Worm (Caenorhabditis elegans) whole organism, mixed stage, embryonic: ENCODE measurements around the gene clec-32.

Source experiments
- M03D4.4 ChIP-seq: sonication (generic microtip); optimal IDR thresholded peaks from 2 replicates; lab custom pipeline; 2017; ENCODE audit warnings: mild to moderate bottlenecking, missing genetic modification characterization, missing compliant biosample characterization
- ceh-39 ChIP-seq: fragments of 150-350 bp; optimal IDR thresholded peaks from 2 replicates; lab custom pipeline; 2014; ENCODE audit warnings: missing biosample characterization, missing genetic modification characterization
- ceh-43 ChIP-seq: fragments of 200-800 bp; sonication (Bioruptor generic); optimal IDR thresholded peaks from 2 replicates; lab custom pipeline; 2018; ENCODE audit warnings: mild to moderate bottlenecking, missing genetic modification characterization, moderate library complexity, missing compliant biosample characterization
- ceh-83 ChIP-seq: fragments of 200-800 bp; sonication (Bioruptor generic); optimal IDR thresholded peaks from 2 replicates; lab custom pipeline; 2018; ENCODE audit warnings: mild to moderate bottlenecking, missing genetic modification characterization, missing compliant biosample characterization
- ces-1 ChIP-seq: fragments of 150-350 bp; optimal IDR thresholded peaks from 2 replicates; lab custom pipeline; 2014; ENCODE audit warnings: missing biosample characterization, missing genetic modification reagents, missing genetic modification characterization
- cnd-1 ChIP-seq: fragments of 200-800 bp; sonication (Bioruptor generic); optimal IDR thresholded peaks from 2 replicates; lab custom pipeline; 2018; ENCODE audit warnings: mild to moderate bottlenecking, missing genetic modification characterization, missing compliant biosample characterization
- drap-1 ChIP-seq: fragments of 200-800 bp; sonication (Bioruptor generic); optimal IDR thresholded peaks from 3 replicates; lab custom pipeline; 2018; ENCODE audit warnings: mild to moderate bottlenecking, missing genetic modification characterization, missing compliant biosample characterization
- elt-1 ChIP-seq: sonication (generic microtip); optimal IDR thresholded peaks from 2 replicates; lab custom pipeline; 2017; ENCODE audit warnings: missing genetic modification characterization, mild to moderate bottlenecking, missing compliant biosample characterization, antibody characterized with exemption, moderate library complexity, borderline replicate concordance; ENCODE audit not compliant: insufficient read depth
- elt-3 ChIP-seq: fragments of 150-350 bp; optimal IDR thresholded peaks from 2 replicates; lab custom pipeline; 2014; ENCODE audit warnings: missing biosample characterization, missing genetic modification characterization
- flh-1 ChIP-seq: fragments of 200-800 bp; sonication (Bioruptor generic); optimal IDR thresholded peaks from 2 replicates; lab custom pipeline; 2018; ENCODE audit warnings: mild to moderate bottlenecking, missing genetic modification characterization, moderate library complexity, missing compliant biosample characterization
- ham-2 ChIP-seq: fragments of 200-800 bp; sonication (Bioruptor generic); optimal IDR thresholded peaks from 2 replicates; lab custom pipeline; 2018; ENCODE audit warnings: mild to moderate bottlenecking, missing genetic modification characterization, missing compliant biosample characterization
- hlh-1 ChIP-seq: fragments of 150-350 bp; optimal IDR thresholded peaks from 2 replicates; lab custom pipeline; 2014; ENCODE audit warnings: missing biosample characterization, missing genetic modification reagents, missing genetic modification characterization
- lin-13 ChIP-seq: fragments of 150-350 bp; optimal IDR thresholded peaks from 2 replicates; lab custom pipeline; 2014; ENCODE audit warnings: missing biosample characterization, missing genetic modification characterization
- lin-32 ChIP-seq: fragments of 200-800 bp; sonication (Bioruptor generic); optimal IDR thresholded peaks from 2 replicates; lab custom pipeline; 2018; ENCODE audit warnings: mild to moderate bottlenecking, missing genetic modification characterization, missing compliant biosample characterization
- lsy-2 ChIP-seq: fragments of 150-350 bp; optimal IDR thresholded peaks from 2 replicates; lab custom pipeline; 2014; ENCODE audit warnings: missing biosample characterization, missing genetic modification characterization
- mab-5 ChIP-seq: fragments of 150-350 bp; optimal IDR thresholded peaks from 2 replicates; lab custom pipeline; 2014; ENCODE audit warnings: missing biosample characterization, missing genetic modification characterization
- mep-1 ChIP-seq: fragments of 150-350 bp; optimal IDR thresholded peaks from 2 replicates; lab custom pipeline; 2017; ENCODE audit warnings: missing biosample characterization, missing genetic modification reagents, missing genetic modification characterization, inconsistent platforms
- nhr-12 ChIP-seq: fragments of 150-350 bp; optimal IDR thresholded peaks from 2 replicates; lab custom pipeline; 2014; ENCODE audit warnings: missing biosample characterization, missing genetic modification characterization
- nhr-237 ChIP-seq: fragments of 150-350 bp; optimal IDR thresholded peaks from 2 replicates; lab custom pipeline; 2014; ENCODE audit warnings: missing biosample characterization, missing genetic modification characterization
- nhr-28 ChIP-seq: fragments of 150-350 bp; optimal IDR thresholded peaks from 2 replicates; lab custom pipeline; 2014; ENCODE audit warnings: missing biosample characterization, missing genetic modification characterization
- nhr-76 ChIP-seq: sonication (generic microtip); optimal IDR thresholded peaks from 2 replicates; lab custom pipeline; 2017; ENCODE audit warnings: missing biosample characterization, missing genetic modification characterization
- pha-4 ChIP-seq: fragments of 150-350 bp; optimal IDR thresholded peaks from 2 replicates; lab custom pipeline; 2018; ENCODE audit warnings: missing biosample characterization, missing genetic modification reagents, missing genetic modification characterization
- sem-2 ChIP-seq: fragments of 200-800 bp; sonication (Bioruptor generic); optimal IDR thresholded peaks from 2 replicates; lab custom pipeline; 2018; ENCODE audit warnings: mild to moderate bottlenecking, missing genetic modification characterization, missing compliant biosample characterization
- snpc-4 ChIP-seq: fragments of 150-350 bp; optimal IDR thresholded peaks from 2 replicates; lab custom pipeline; 2014; ENCODE audit warnings: missing biosample characterization, missing genetic modification characterization
- sptf-1 ChIP-seq: sonication (generic microtip); optimal IDR thresholded peaks from 2 replicates; lab custom pipeline; 2017; ENCODE audit warnings: mild to moderate bottlenecking, missing genetic modification characterization, moderate library complexity, missing compliant biosample characterization
- tbx-8 ChIP-seq: fragments of 200-800 bp; sonication (Bioruptor generic); optimal IDR thresholded peaks from 2 replicates; lab custom pipeline; 2018; ENCODE audit warnings: mild to moderate bottlenecking, missing genetic modification characterization, moderate library complexity, missing compliant biosample characterization
- unc-120 ChIP-seq: sonication (generic microtip); optimal IDR thresholded peaks from 2 replicates; lab custom pipeline; 2017; ENCODE audit warnings: missing genetic modification characterization, missing compliant biosample characterization; ENCODE audit not compliant: poor library complexity, severe bottlenecking
- unc-39 ChIP-seq: fragments of 150-350 bp; optimal IDR thresholded peaks from 2 replicates; lab custom pipeline; 2014; ENCODE audit warnings: missing biosample characterization, missing genetic modification characterization
- unc-62 ChIP-seq: fragments of 150-350 bp; optimal IDR thresholded peaks from 2 replicates; lab custom pipeline; 2014; ENCODE audit warnings: missing biosample characterization, missing genetic modification reagents, missing genetic modification characterization
- zip-8 ChIP-seq: fragments of 150-350 bp; optimal IDR thresholded peaks from 2 replicates; lab custom pipeline; 2014; ENCODE audit warnings: missing biosample characterization, missing genetic modification characterization
- ztf-11 ChIP-seq: fragments of 150-350 bp; optimal IDR thresholded peaks from 2 replicates; lab custom pipeline; 2014; ENCODE audit warnings: missing biosample characterization, missing genetic modification characterization

clec-32 gene

DNA sequence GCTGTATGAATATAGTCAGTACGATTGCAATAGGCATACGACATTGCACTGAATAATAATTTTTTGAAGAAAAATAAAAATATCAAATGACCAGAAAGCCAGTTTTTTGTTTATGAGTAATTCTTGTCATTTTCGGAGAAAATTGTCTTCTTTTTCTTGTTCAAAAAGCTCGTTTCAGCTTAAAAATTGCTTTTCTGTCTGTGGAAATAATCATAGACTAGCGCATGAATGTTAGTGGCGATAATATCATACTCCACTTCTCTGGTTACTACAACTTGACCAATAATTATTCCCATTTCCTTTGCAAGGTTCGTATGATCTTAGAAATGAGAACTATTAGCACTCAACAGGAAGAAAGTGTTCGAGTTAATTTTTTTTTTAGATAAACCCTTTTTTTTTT, 34.1 kb downstream of the clec-32 start, which contains the start of gene srh-216:
Gene srh-216, minus strand, starts transcription at position 101 of the 400 bp plus-strand sequence.
- no peak for TF ChIP-seq elt-1 (tag; lab: Kevin White, UChicago)
- TF ChIP-seq M03D4.4 (tag; lab: Kevin White, UChicago), result no peak
- TF ChIP-seq ces-1, result no peak
- no peak for TF ChIP-seq hlh-1 (tag; lab: Kevin White, UChicago)
- no peak for TF ChIP-seq sem-2 (GFP tag; lab: Kevin White, UChicago)
- no peak for TF ChIP-seq ham-2
- TF ChIP-seq ztf-11, result no peak
- no peak for TF ChIP-seq lin-13
- no peak for TF ChIP-seq lsy-2 (tag; lab: Kevin White, UChicago)
- no peak for TF ChIP-seq drap-1 (GFP tag; lab: Kevin White, UChicago)
- no peak for TF ChIP-seq flh-1 (GFP tag; lab: Kevin White, UChicago)
- no peak for TF ChIP-seq ceh-43 (GFP tag; lab: Kevin White, UChicago)
- TF ChIP-seq lin-32 (GFP tag; lab: Kevin White, UChicago), result no peak
- no peak for TF ChIP-seq unc-120 (tag; lab: Kevin White, UChicago)
- TF ChIP-seq ceh-39, result no peak
- TF ChIP-seq tbx-8 (GFP tag; lab: Kevin White, UChicago), result no peak

ce11 chrV:16821270-16821737, 40.3 kb downstream of the clec-32 start, which contains the start of gene T20B3.14:
TSS of gene T20B3.14 (minus strand) at chrV:16821320.
- TF ChIP-seq M03D4.4 (tag; lab: Kevin White, UChicago) (no peak), ces-1 (no peak), zip-8 (peak; percentile 83), unc-39 (no peak)
- TF ChIP-seq, all 35 proteins: peak for 1

DNA sequence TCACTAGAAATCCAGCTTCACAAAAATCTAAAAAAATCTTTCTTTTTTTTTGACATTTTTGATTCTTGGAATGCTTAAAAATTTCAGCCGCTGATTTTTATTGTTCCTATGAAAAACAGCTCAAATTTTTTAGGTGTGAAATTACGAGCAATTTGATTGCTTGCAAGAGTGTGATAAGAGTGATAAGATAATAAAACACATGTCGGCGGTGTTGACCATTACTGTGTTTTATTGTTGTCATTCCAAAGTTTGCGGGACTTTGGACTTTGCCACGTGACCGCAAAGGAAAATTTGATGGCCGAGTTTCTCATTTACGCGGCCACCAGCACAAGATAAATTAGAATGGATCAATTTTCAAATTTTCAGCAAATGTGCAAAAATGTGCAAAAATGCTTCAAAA, 44.9 kb downstream of the clec-32 start:
- TF ChIP-seq ztf-11, result no peak
- TF ChIP-seq unc-120 (tag; lab: Kevin White, UChicago), result no peak
- no peak for TF ChIP-seq elt-1 (tag; lab: Kevin White, UChicago)
- no peak for TF ChIP-seq tbx-8 (GFP tag; lab: Kevin White, UChicago)
- TF ChIP-seq nhr-28 (tag; lab: Kevin White, UChicago), result no peak
- TF ChIP-seq ceh-83 (GFP tag; lab: Kevin White, UChicago), result no peak
- TF ChIP-seq nhr-237 (tag; lab: Kevin White, UChicago), result no peak
- no peak for TF ChIP-seq lin-32 (GFP tag; lab: Kevin White, UChicago)
- TF ChIP-seq elt-3 (tag; lab: Kevin White, UChicago), result no peak
- TF ChIP-seq sptf-1 (tag; lab: Kevin White, UChicago), result no peak
- no peak for TF ChIP-seq lin-13
- no peak for TF ChIP-seq pha-4
- no peak for TF ChIP-seq ceh-43 (GFP tag; lab: Kevin White, UChicago)
- TF ChIP-seq hlh-1 (tag; lab: Kevin White, UChicago), result no peak
- TF ChIP-seq sem-2 (GFP tag; lab: Kevin White, UChicago), result no peak
- no peak for TF ChIP-seq cnd-1 (tag; lab: Kevin White, UChicago)
- no peak for TF ChIP-seq mab-5 (tag; lab: Kevin White, UChicago)
- TF ChIP-seq ceh-39, result no peak
- no peak for TF ChIP-seq unc-62
- TF ChIP-seq M03D4.4 (tag; lab: Kevin White, UChicago), result no peak
- TF ChIP-seq, all 35 proteins: peak for 0

DNA sequence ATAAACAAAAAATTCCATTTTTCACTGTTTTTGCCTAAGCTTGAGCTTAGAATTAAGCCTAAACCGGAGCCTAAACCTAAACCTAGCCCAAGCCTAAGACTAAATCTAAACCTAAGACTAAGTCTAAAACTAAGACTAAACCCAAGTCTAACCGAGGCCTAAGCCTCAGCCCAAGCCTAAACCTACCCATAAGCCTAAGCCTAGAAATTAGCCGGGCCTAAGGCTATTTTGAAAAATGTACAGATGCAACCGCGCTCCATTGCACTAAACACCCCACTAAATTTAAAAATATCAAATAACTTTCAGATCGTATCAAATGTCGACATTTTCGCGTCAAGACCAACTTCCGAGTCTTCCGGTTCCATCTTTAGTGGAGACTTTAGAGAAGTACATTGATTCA, 46.4 kb downstream of the clec-32 start, which contains the start of gene T20B3.1:
Gene T20B3.1, plus strand, starts transcription at position 301 of the 400 bp plus-strand sequence.
- TF ChIP-seq mep-1 (tag; lab: Kevin White, UChicago) (no peak), nhr-12 (tag; lab: Kevin White, UChicago) (no peak), unc-39 (no peak), pha-4 (no peak), nhr-76 (tag; lab: Kevin White, UChicago) (no peak), flh-1 (GFP tag; lab: Kevin White, UChicago) (no peak), snpc-4 (no peak), sem-2 (GFP tag; lab: Kevin White, UChicago) (no peak), lin-13 (no peak), unc-120 (tag; lab: Kevin White, UChicago) (no peak), ham-2 (no peak), lsy-2 (tag; lab: Kevin White, UChicago) (no peak), ceh-83 (GFP tag; lab: Kevin White, UChicago) (no peak), ztf-11 (no peak)
